Fruit fly (Drosophila melanogaster): Measurements from ENCODE around the gene CBP.

DNA sequence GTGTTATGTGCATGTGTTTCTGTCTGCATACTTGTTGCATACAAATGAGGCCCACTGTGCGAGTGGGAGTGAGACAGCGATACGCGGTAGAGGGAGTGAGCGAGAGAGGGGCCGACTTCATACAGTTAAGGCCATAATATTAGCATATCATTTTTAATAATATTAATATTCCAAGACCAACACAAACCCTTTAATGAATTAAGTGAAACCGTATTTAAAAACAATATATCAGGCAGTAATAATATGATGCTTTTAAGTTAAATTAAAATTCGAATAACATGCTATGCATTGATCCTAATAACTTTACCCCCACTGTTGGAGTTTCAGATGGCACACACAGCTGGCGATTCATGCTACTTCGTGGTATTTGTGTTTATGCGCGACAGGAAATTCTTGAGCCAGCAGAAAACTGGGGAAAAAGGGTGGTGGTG lies 12.3 kb upstream of the CBP start:
- TF ChIP-seq kay (GFP tag; ENCODE audit: borderline replicate concordance) (no peak), CG7101 (tag; optimal IDR thresholded peaks at IDR 0.05) (peak; percentile 93), cic (GFP tag; optimal IDR thresholded peaks at IDR 0.05) (no peak), CG11617 (GFP tag; optimal IDR thresholded peaks at IDR 0.05) (peak; percentile 77)
